Worm (Caenorhabditis elegans) whole organism, mixed stage, embryonic: ENCODE data around the gene F56D6.6.
"Not testable (repeated sequence)": the region's sequence is repeated elsewhere in the genome, so short reads cannot be mapped to it uniquely, and the experiment has no call there.

ENCODE experiments used
- M03D4.4 ChIP-seq: sonication (generic microtip); optimal IDR thresholded peaks from 2 replicates; lab custom pipeline; 2017; ENCODE audit warnings: mild to moderate bottlenecking, missing genetic modification characterization, missing compliant biosample characterization
- bed-3 ChIP-seq: fragments of 200-800 bp; sonication (Bioruptor generic); optimal IDR thresholded peaks from 3 replicates; lab custom pipeline; 2018; ENCODE audit warnings: mild to moderate bottlenecking, missing genetic modification characterization, moderate library complexity, missing compliant biosample characterization
- ceh-39 ChIP-seq: fragments of 150-350 bp; optimal IDR thresholded peaks from 2 replicates; lab custom pipeline; 2014; ENCODE audit warnings: missing biosample characterization, missing genetic modification characterization
- ceh-83 ChIP-seq: fragments of 200-800 bp; sonication (Bioruptor generic); optimal IDR thresholded peaks from 2 replicates; lab custom pipeline; 2018; ENCODE audit warnings: mild to moderate bottlenecking, missing genetic modification characterization, missing compliant biosample characterization
- ces-1 ChIP-seq: fragments of 150-350 bp; optimal IDR thresholded peaks from 2 replicates; lab custom pipeline; 2014; ENCODE audit warnings: missing biosample characterization, missing genetic modification reagents, missing genetic modification characterization
- cnd-1 ChIP-seq: fragments of 200-800 bp; sonication (Bioruptor generic); optimal IDR thresholded peaks from 2 replicates; lab custom pipeline; 2018; ENCODE audit warnings: mild to moderate bottlenecking, missing genetic modification characterization, missing compliant biosample characterization
- drap-1 ChIP-seq: fragments of 200-800 bp; sonication (Bioruptor generic); optimal IDR thresholded peaks from 3 replicates; lab custom pipeline; 2018; ENCODE audit warnings: mild to moderate bottlenecking, missing genetic modification characterization, missing compliant biosample characterization
- elt-1 ChIP-seq: sonication (generic microtip); optimal IDR thresholded peaks from 2 replicates; lab custom pipeline; 2017; ENCODE audit warnings: missing genetic modification characterization, mild to moderate bottlenecking, missing compliant biosample characterization, antibody characterized with exemption, moderate library complexity, borderline replicate concordance; ENCODE audit not compliant: insufficient read depth
- elt-3 ChIP-seq: fragments of 150-350 bp; optimal IDR thresholded peaks from 2 replicates; lab custom pipeline; 2014; ENCODE audit warnings: missing biosample characterization, missing genetic modification characterization
- flh-1 ChIP-seq: fragments of 200-800 bp; sonication (Bioruptor generic); optimal IDR thresholded peaks from 2 replicates; lab custom pipeline; 2018; ENCODE audit warnings: mild to moderate bottlenecking, missing genetic modification characterization, moderate library complexity, missing compliant biosample characterization
- ham-2 ChIP-seq: fragments of 200-800 bp; sonication (Bioruptor generic); optimal IDR thresholded peaks from 2 replicates; lab custom pipeline; 2018; ENCODE audit warnings: mild to moderate bottlenecking, missing genetic modification characterization, missing compliant biosample characterization
- hlh-1 ChIP-seq: fragments of 150-350 bp; optimal IDR thresholded peaks from 2 replicates; lab custom pipeline; 2014; ENCODE audit warnings: missing biosample characterization, missing genetic modification reagents, missing genetic modification characterization
- lin-32 ChIP-seq: fragments of 200-800 bp; sonication (Bioruptor generic); optimal IDR thresholded peaks from 2 replicates; lab custom pipeline; 2018; ENCODE audit warnings: mild to moderate bottlenecking, missing genetic modification characterization, missing compliant biosample characterization
- lsy-2 ChIP-seq: fragments of 150-350 bp; optimal IDR thresholded peaks from 2 replicates; lab custom pipeline; 2014; ENCODE audit warnings: missing biosample characterization, missing genetic modification characterization
- mab-5 ChIP-seq: fragments of 150-350 bp; optimal IDR thresholded peaks from 2 replicates; lab custom pipeline; 2014; ENCODE audit warnings: missing biosample characterization, missing genetic modification characterization
- mls-2 ChIP-seq: sonication (generic microtip); optimal IDR thresholded peaks from 2 replicates; lab custom pipeline; 2016; ENCODE audit warnings: mild to moderate bottlenecking, missing genetic modification characterization, moderate library complexity, missing compliant biosample characterization
- nhr-2 ChIP-seq: fragments of 150-350 bp; optimal IDR thresholded peaks from 2 replicates; lab custom pipeline; 2014; ENCODE audit warnings: missing biosample characterization, missing genetic modification characterization
- nhr-237 ChIP-seq: fragments of 150-350 bp; optimal IDR thresholded peaks from 2 replicates; lab custom pipeline; 2014; ENCODE audit warnings: missing biosample characterization, missing genetic modification characterization
- nhr-28 ChIP-seq: fragments of 150-350 bp; optimal IDR thresholded peaks from 2 replicates; lab custom pipeline; 2014; ENCODE audit warnings: missing biosample characterization, missing genetic modification characterization
- nhr-76 ChIP-seq: sonication (generic microtip); optimal IDR thresholded peaks from 2 replicates; lab custom pipeline; 2017; ENCODE audit warnings: missing biosample characterization, missing genetic modification characterization
- pha-4 ChIP-seq: fragments of 150-350 bp; optimal IDR thresholded peaks from 2 replicates; lab custom pipeline; 2018; ENCODE audit warnings: missing biosample characterization, missing genetic modification reagents, missing genetic modification characterization
- sem-2 ChIP-seq: fragments of 200-800 bp; sonication (Bioruptor generic); optimal IDR thresholded peaks from 2 replicates; lab custom pipeline; 2018; ENCODE audit warnings: mild to moderate bottlenecking, missing genetic modification characterization, missing compliant biosample characterization
- snpc-4 ChIP-seq: fragments of 150-350 bp; optimal IDR thresholded peaks from 2 replicates; lab custom pipeline; 2014; ENCODE audit warnings: missing biosample characterization, missing genetic modification characterization
- sptf-1 ChIP-seq: sonication (generic microtip); optimal IDR thresholded peaks from 2 replicates; lab custom pipeline; 2017; ENCODE audit warnings: mild to moderate bottlenecking, missing genetic modification characterization, moderate library complexity, missing compliant biosample characterization
- tbx-8 ChIP-seq: fragments of 200-800 bp; sonication (Bioruptor generic); optimal IDR thresholded peaks from 2 replicates; lab custom pipeline; 2018; ENCODE audit warnings: mild to moderate bottlenecking, missing genetic modification characterization, moderate library complexity, missing compliant biosample characterization
- unc-39 ChIP-seq: fragments of 150-350 bp; optimal IDR thresholded peaks from 2 replicates; lab custom pipeline; 2014; ENCODE audit warnings: missing biosample characterization, missing genetic modification characterization
- zip-8 ChIP-seq: fragments of 150-350 bp; optimal IDR thresholded peaks from 2 replicates; lab custom pipeline; 2014; ENCODE audit warnings: missing biosample characterization, missing genetic modification characterization
- ztf-11 ChIP-seq: fragments of 150-350 bp; optimal IDR thresholded peaks from 2 replicates; lab custom pipeline; 2014; ENCODE audit warnings: missing biosample characterization, missing genetic modification characterization

F56D6.6 gene

DNA sequence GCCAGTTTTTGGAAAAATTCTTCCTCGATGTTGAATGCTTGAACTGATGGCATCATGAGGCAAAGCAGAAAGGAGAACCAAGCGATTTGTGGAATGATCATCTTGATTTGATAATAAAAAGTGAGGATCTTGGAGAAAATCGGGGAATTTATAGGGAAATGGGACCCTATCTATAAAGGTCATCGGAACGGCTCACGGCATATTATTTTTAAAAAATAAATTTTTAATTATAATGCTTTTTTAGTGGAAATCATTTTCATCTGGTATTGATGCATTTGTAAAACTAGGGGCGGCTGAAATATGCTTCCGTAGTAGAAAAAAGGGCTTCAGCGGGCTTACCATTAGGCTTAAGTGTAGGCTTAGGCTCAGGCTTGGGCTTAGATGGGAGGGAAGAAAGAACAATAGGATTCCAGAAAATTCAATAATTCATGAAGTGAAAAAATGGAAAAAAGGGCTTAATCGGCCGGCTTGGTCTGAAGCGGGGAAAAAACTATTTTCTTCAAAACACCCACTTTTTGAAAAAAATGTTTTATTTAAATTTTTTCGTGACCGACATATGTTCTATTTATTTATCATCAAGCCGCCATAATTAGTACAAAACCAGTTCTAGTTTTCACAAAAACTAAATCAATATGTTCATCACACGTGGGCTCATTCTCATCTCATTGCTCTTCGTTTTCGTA is 4.6 kb downstream of the F56D6.6 start, which contains the start of the genes F56D6.22 and F56D6.12:
F56D6.22 (minus strand) TSS at position 101 of the 683 bp plus-strand sequence.
F56D6.12 (plus strand) TSS at position 633 of the 683 bp plus-strand sequence.
- TF ChIP-seq cnd-1 (no peak), nhr-76 (tag; lab: Kevin White, UChicago) (no peak), sptf-1 (tag; lab: Kevin White, UChicago) (no peak), ces-1 (GFP tag; lab: Kevin White, UChicago) (no peak), mls-2 (no peak), pha-4 (no peak), ztf-11 (tag; lab: Kevin White, UChicago) (no peak)

DNA sequence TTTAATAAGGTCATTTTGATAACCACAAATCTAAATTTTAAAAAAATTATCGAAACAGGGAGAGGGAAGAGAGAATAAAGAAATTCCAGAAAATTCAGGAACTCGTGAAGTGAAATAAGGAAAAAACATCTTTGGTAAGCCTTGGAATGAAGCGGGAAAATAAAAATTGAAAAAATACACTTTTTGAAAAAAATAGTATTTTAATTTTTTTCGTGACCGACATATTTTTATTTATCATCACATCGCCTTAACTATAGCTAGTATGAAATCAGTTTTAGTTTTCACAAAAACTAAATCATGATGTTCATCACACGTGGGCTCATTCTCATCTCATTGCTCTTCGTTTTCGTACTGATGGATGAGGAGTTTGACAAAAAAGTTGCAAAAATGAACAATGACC is 6.1 kb downstream of the F56D6.6 start, which contains the start of gene F56D6.13:
F56D6.13 (plus strand) TSS at position 301 of the 400 bp plus-strand sequence.
- no peak for TF ChIP-seq pha-4
- no peak for TF ChIP-seq elt-3 (tag; lab: Kevin White, UChicago)
- no peak for TF ChIP-seq unc-39
- no peak for TF ChIP-seq ceh-39 (tag; lab: Kevin White, UChicago)
- TF ChIP-seq flh-1 (GFP tag; lab: Kevin White, UChicago): no peak
- TF ChIP-seq ham-2: no peak
- TF ChIP-seq drap-1 (GFP tag; lab: Kevin White, UChicago): no peak
- TF ChIP-seq mls-2: no peak
- TF ChIP-seq nhr-237 (tag; lab: Kevin White, UChicago): no peak
- no peak for TF ChIP-seq hlh-1
- TF ChIP-seq bed-3 (GFP tag; lab: Kevin White, UChicago): no peak
- TF ChIP-seq sem-2: no peak
- no peak for TF ChIP-seq nhr-76 (tag; lab: Kevin White, UChicago)
- TF ChIP-seq, all 35 proteins: peak for 0

DNA sequence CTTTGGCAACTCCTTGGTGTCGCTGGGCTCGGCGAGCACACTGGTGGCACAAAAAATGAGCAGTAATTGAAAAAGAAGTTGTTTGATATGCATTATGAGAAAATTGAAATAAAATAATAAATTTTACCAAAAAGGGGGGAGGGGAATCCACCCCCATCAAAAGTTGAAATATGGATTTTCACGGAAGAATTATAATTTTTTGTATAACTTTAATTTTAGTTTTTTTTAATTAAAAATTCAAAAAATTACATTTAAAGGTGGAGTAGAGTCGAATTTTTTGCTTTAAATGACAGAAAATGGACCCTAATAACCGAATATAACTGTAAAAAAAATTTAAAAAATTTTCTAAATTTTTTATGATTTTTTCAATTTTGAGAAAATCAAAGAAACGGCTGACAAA is 8.8 kb downstream of the F56D6.6 start, which contains the start of gene F56D6.18:
F56D6.18 (minus strand) TSS at position 101 of the 400 bp plus-strand sequence.
- not testable (repeated sequence) for TF ChIP-seq nhr-237 (tag; lab: Kevin White, UChicago); elt-1; drap-1 (GFP tag; lab: Kevin White, UChicago)

DNA sequence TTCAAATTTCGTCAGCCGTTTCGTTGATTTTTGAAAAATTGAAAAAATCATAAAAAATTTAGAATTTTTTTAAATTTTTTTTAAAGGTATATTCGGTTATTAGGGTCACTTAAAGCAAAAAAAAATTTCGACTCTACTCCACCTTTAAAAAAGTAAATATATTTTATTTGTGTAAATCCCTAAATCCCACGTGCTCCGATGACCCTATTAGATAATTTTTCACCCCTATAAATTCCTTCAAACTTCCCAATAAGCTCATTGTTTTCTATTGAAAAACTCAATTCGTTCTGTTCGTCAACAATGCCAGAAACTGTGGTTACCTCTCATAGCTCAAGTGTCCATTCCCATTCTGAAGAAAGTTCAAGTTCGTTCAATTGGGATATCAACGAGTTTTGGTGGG is 9.5 kb downstream of the F56D6.6 start, which contains the start of gene F56D6.20:
F56D6.20 (plus strand) TSS at position 301 of the 400 bp plus-strand sequence.
- no peak for TF ChIP-seq nhr-2 (tag; lab: Kevin White, UChicago)
- TF ChIP-seq unc-39: no peak
- no peak for TF ChIP-seq ztf-11 (tag; lab: Kevin White, UChicago)
- no peak for TF ChIP-seq lsy-2 (tag; lab: Kevin White, UChicago)

DNA sequence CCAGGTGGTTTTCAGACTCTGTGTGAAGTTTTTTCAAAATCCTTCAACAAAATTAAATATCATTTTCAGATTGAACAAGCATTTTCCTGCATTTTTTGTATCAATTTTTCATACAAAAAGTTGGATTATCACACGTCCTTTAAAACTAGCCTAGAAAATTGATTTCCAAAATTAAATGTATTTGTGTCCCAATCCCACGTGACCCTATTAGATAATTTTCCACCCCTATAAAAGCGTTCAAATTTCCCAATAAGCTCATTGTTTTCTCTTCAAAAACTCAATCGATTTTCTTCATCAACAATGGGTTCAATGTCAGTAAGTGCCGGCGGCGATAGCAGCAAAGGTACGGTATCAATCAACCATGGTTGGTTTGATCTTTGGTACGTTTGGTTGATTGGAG is 11.4 kb downstream of the F56D6.6 start, which contains the start of gene F56D6.19:
F56D6.19 (plus strand) TSS at position 301 of the 400 bp plus-strand sequence.
- TF ChIP-seq nhr-237 (tag; lab: Kevin White, UChicago): no peak
- TF ChIP-seq ces-1 (GFP tag; lab: Kevin White, UChicago): no peak
- no peak for TF ChIP-seq hlh-1
- TF ChIP-seq snpc-4: no peak
- no peak for TF ChIP-seq nhr-28 (tag; lab: Kevin White, UChicago)
- no peak for TF ChIP-seq cnd-1
- TF ChIP-seq zip-8 (tag; lab: Kevin White, UChicago): no peak
- no peak for TF ChIP-seq sem-2
- no peak for TF ChIP-seq pha-4
- no peak for TF ChIP-seq elt-3 (tag; lab: Kevin White, UChicago)
- TF ChIP-seq sptf-1 (tag; lab: Kevin White, UChicago): no peak

DNA sequence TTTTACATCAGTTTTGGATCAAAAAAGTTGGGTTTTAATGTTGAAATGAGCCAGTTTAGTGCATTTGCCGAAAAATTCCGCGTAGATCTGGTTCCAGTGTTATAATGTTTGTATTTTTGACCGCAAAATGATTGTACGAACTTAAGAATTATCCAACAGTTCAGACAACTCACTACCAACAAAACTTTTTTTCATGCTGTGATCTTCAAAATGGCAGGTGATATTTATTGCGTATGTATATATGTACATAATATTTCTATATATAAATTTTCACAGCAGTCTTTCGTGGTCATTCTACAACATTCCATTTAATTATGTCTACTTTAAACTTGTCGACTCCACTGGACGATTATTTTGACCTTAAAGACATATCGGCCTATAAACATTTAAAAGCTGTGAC is 12.2 kb downstream of the F56D6.6 start, which contains the start of gene srz-20:
srz-20 (plus strand) TSS at position 301 of the 400 bp plus-strand sequence.
- TF ChIP-seq ham-2 (no peak), mab-5 (tag; lab: Kevin White, UChicago) (no peak), nhr-76 (tag; lab: Kevin White, UChicago) (no peak), sptf-1 (tag; lab: Kevin White, UChicago) (no peak), M03D4.4 (no peak), hlh-1 (no peak), pha-4 (no peak), cnd-1 (no peak), tbx-8 (GFP tag; lab: Kevin White, UChicago) (no peak), nhr-237 (tag; lab: Kevin White, UChicago) (no peak), lin-32 (GFP tag; lab: Kevin White, UChicago) (no peak), elt-1 (no peak), bed-3 (GFP tag; lab: Kevin White, UChicago) (no peak), ceh-39 (tag; lab: Kevin White, UChicago) (no peak), ceh-83 (GFP tag; lab: Kevin White, UChicago) (no peak), flh-1 (GFP tag; lab: Kevin White, UChicago) (no peak), sem-2 (no peak), mls-2 (no peak)
